Fruit fly (Drosophila melanogaster): ENCODE data around the gene Srp19.

DNA sequence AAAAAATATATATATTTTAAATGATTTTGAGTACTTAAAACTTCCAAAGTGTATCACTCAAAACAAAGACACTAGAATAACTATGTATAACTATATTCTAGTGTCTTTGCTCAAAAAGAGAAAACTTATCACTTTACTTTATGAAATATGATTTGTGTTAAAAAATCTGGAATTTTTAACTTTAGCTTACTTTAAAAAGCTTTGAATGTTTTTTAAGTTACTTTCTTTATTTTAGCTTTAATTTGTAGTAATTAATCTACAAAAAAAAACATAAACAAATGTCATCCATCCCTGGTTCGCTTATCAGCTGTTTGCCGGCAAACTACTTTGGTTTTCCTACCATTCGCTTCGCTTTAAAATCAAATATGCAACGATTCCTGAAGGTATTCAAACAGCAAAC lies 28.1 kb downstream of the Srp19 start, which contains the start of gene CG8607:
- TF ChIP-seq EcR (GFP tag; optimal IDR thresholded peaks at IDR 0.05) (no peak), CG8478 (optimal IDR thresholded peaks at IDR 0.05) (no peak), pan (optimal IDR thresholded peaks at IDR 0.05) (no peak), psq (optimal IDR thresholded peaks at IDR 0.05) (no peak), Dll (optimal IDR thresholded peaks at IDR 0.05) (no peak), usp (GFP tag; optimal IDR thresholded peaks at IDR 0.05) (no peak)

Measured in whole organism.